Fruit fly (Drosophila melanogaster) whole organism, embryonic: ENCODE results near the gene Sidpn.
A peak's percentile ranks its signal among the peaks of the same experiment; 100 is the strongest.

Experiments
- Aef1 ChIP-seq: fragments of 200-800 bp; sonication (Bioruptor generic); IDR thresholded peaks from 3 replicates; pipeline ENCODE4 v1.3.6; 2022; ENCODE audit warnings: missing biosample characterization, missing genetic modification characterization
- B-H1 ChIP-seq: fragments of 200-800 bp; sonication (Bioruptor generic); IDR thresholded peaks from 3 replicates; pipeline ENCODE4 v1.3.6; 2022; ENCODE audit warnings: missing biosample characterization, missing genetic modification characterization
- B-H2 ChIP-seq: fragments of 200-800 bp; sonication (Bioruptor generic); optimal IDR thresholded peaks from 2 replicates; lab custom pipeline; 2018; ENCODE audit warnings: missing biosample characterization, mild to moderate bottlenecking, missing genetic modification characterization
- C15 ChIP-seq: fragments of 200-800 bp; sonication (Bioruptor generic); IDR thresholded peaks from 3 replicates; pipeline ENCODE4 v1.3.6; 2022; ENCODE audit warnings: missing biosample characterization, missing genetic modification characterization
- CG10366 ChIP-seq: fragments of 200-800 bp; sonication (Bioruptor generic); IDR thresholded peaks from 2 replicates; pipeline ENCODE4 v1.3.6; 2022; ENCODE audit warnings: missing biosample characterization, missing genetic modification characterization
- CG10959 ChIP-seq: fragments of 200-800 bp; sonication (Bioruptor generic); IDR thresholded peaks from 2 replicates; pipeline ENCODE4 v1.3.6; 2022; ENCODE audit warnings: missing biosample characterization, missing genetic modification characterization
- CG11504 ChIP-seq: fragments of 200-800 bp; sonication (Bioruptor generic); optimal IDR thresholded peaks from 3 replicates; lab custom pipeline; 2019; ENCODE audit warnings: missing biosample characterization, mild to moderate bottlenecking, missing genetic modification characterization, moderate library complexity
- CG12104 ChIP-seq: fragments of 200-800 bp; sonication (Bioruptor generic); optimal IDR thresholded peaks from 3 replicates; lab custom pipeline; 2016; ENCODE audit warnings: missing biosample characterization, missing genetic modification characterization
- CG15269 ChIP-seq: fragments of 200-800 bp; sonication (Bioruptor generic); optimal IDR thresholded peaks from 2 replicates; lab custom pipeline; 2018; ENCODE audit warnings: missing biosample characterization, mild to moderate bottlenecking, missing genetic modification characterization, moderate library complexity
- CG18764 ChIP-seq: fragments of 200-800 bp; sonication (Bioruptor generic); optimal IDR thresholded peaks from 3 replicates; lab custom pipeline; 2016; ENCODE audit warnings: missing biosample characterization, missing genetic modification characterization
- CG2875 ChIP-seq: fragments of 200-800 bp; sonication (Bioruptor generic); optimal IDR thresholded peaks from 2 replicates; lab custom pipeline; 2017; ENCODE audit warnings: missing biosample characterization, mild to moderate bottlenecking, missing genetic modification characterization, missing genetic modification reagents
- CG3065 ChIP-seq: fragments of 200-800 bp; sonication (Bioruptor generic); optimal IDR thresholded peaks from 2 replicates; lab custom pipeline; 2016; ENCODE audit warnings: missing biosample characterization, missing genetic modification characterization
- CG31224 ChIP-seq: fragments of 200-800 bp; sonication (Bioruptor generic); IDR thresholded peaks from 2 replicates; pipeline ENCODE4 v1.3.6; 2022; ENCODE audit warnings: missing biosample characterization, missing genetic modification characterization
- CG4360 ChIP-seq: fragments of 200-800 bp; sonication (Bioruptor generic); IDR thresholded peaks from 2 replicates; pipeline ENCODE4 v1.3.6; 2022; ENCODE audit warnings: missing biosample characterization, missing genetic modification characterization
- CG5953 ChIP-seq: fragments of 200-800 bp; sonication (Bioruptor generic); IDR thresholded peaks from 2 replicates; pipeline ENCODE4 v1.3.6; 2022; ENCODE audit warnings: missing biosample characterization, missing genetic modification characterization
- CG6689 ChIP-seq: fragments of 200-800 bp; sonication (Bioruptor generic); IDR thresholded peaks from 2 replicates; pipeline ENCODE4 v1.3.6; 2022; ENCODE audit warnings: missing biosample characterization, missing genetic modification characterization
- CG7372 ChIP-seq: fragments of 200-800 bp; sonication (Bioruptor generic); IDR thresholded peaks from 2 replicates; pipeline ENCODE4 v1.3.6; 2022; ENCODE audit warnings: missing biosample characterization, missing genetic modification characterization
- CG7786 ChIP-seq: fragments of 200-800 bp; sonication (Bioruptor generic); optimal IDR thresholded peaks from 2 replicates; lab custom pipeline; 2016; ENCODE audit warnings: missing biosample characterization, missing genetic modification characterization
- CG8388 ChIP-seq: fragments of 200-800 bp; sonication (Bioruptor generic); optimal IDR thresholded peaks from 2 replicates; lab custom pipeline; 2019; ENCODE audit warnings: missing biosample characterization, mild to moderate bottlenecking, missing genetic modification characterization, moderate library complexity
- CG9727 ChIP-seq: fragments of 200-800 bp; sonication (Bioruptor generic); optimal IDR thresholded peaks from 3 replicates; lab custom pipeline; 2017; ENCODE audit warnings: missing biosample characterization, mild to moderate bottlenecking, missing genetic modification characterization
- CG9797 ChIP-seq: fragments of 200-800 bp; sonication (Bioruptor generic); optimal IDR thresholded peaks from 3 replicates; lab custom pipeline; 2018; ENCODE audit warnings: missing biosample characterization, mild to moderate bottlenecking, missing genetic modification characterization
- Doc3 ChIP-seq: fragments of 200-800 bp; sonication (Bioruptor generic); IDR thresholded peaks from 3 replicates; pipeline ENCODE4 v1.3.6; 2022; ENCODE audit warnings: missing biosample characterization, missing genetic modification characterization; ENCODE audit not compliant: partially characterized antibody
- E2f2 ChIP-seq: fragments of 200-800 bp; sonication (Bioruptor generic); IDR thresholded peaks from 2 replicates; pipeline ENCODE4 v1.3.6; 2022; ENCODE audit warnings: missing biosample characterization, missing genetic modification characterization
- GATAe ChIP-seq: fragments of 200-800 bp; sonication (Bioruptor generic); conservative IDR thresholded peaks from 2 replicates; pipeline ENCODE4 v1.3.6; 2022; ENCODE audit warnings: missing biosample characterization, missing genetic modification characterization
- HmgD ChIP-seq: fragments of 200-800 bp; sonication (Bioruptor generic); optimal IDR thresholded peaks from 3 replicates; lab custom pipeline; 2016; ENCODE audit warnings: missing biosample characterization, missing genetic modification characterization
- Meics ChIP-seq: fragments of 200-800 bp; sonication (Bioruptor generic); optimal IDR thresholded peaks from 2 replicates; lab custom pipeline; 2017; ENCODE audit warnings: missing biosample characterization, mild to moderate bottlenecking, missing genetic modification characterization
- Optix ChIP-seq: fragments of 200-800 bp; sonication (Bioruptor generic); IDR thresholded peaks from 3 replicates; pipeline ENCODE4 v1.3.6; 2022; ENCODE audit warnings: missing biosample characterization, missing genetic modification characterization
- Sox100B ChIP-seq: fragments of 200-800 bp; sonication (Bioruptor generic); optimal IDR thresholded peaks from 3 replicates; lab custom pipeline; 2018; ENCODE audit warnings: missing biosample characterization, mild to moderate bottlenecking, missing genetic modification characterization
- Spps ChIP-seq: fragments of 200-800 bp; sonication (Bioruptor generic); optimal IDR thresholded peaks from 2 replicates; lab custom pipeline; 2018; ENCODE audit warnings: missing biosample characterization, mild to moderate bottlenecking, missing genetic modification characterization
- Ssrp ChIP-seq: fragments of 200-800 bp; sonication (Bioruptor generic); optimal IDR thresholded peaks from 2 replicates; lab custom pipeline; 2018; ENCODE audit warnings: missing biosample characterization, mild to moderate bottlenecking, missing genetic modification characterization, moderate library complexity
- amos ChIP-seq: fragments of 200-800 bp; sonication (Bioruptor generic); IDR thresholded peaks from 2 replicates; pipeline ENCODE4 v1.3.6; 2022; ENCODE audit warnings: missing biosample characterization, missing genetic modification characterization; ENCODE audit not compliant: partially characterized antibody
- ash1 ChIP-seq: fragments of 200-800 bp; sonication (Bioruptor generic); optimal IDR thresholded peaks from 2 replicates; lab custom pipeline; 2018; ENCODE audit warnings: missing biosample characterization, mild to moderate bottlenecking, missing genetic modification characterization
- bowl ChIP-seq: fragments of 200-800 bp; sonication (Bioruptor generic); IDR thresholded peaks from 2 replicates; pipeline ENCODE4 v1.3.6; 2022; ENCODE audit warnings: missing biosample characterization, missing genetic modification characterization
- cato ChIP-seq: fragments of 200-800 bp; sonication (Bioruptor generic); optimal IDR thresholded peaks from 2 replicates; lab custom pipeline; 2016; ENCODE audit warnings: missing biosample characterization, missing genetic modification characterization, borderline replicate concordance
- ci ChIP-seq: fragments of 200-800 bp; sonication (Bioruptor generic); IDR thresholded peaks from 3 replicates; pipeline ENCODE4 v1.3.6; 2022; ENCODE audit warnings: missing biosample characterization, missing genetic modification characterization
- da ChIP-seq: fragments of 200-800 bp; sonication (Bioruptor generic); optimal IDR thresholded peaks from 2 replicates; lab custom pipeline; 2016; ENCODE audit warnings: missing biosample characterization, missing genetic modification characterization
- dimm ChIP-seq: fragments of 200-800 bp; sonication (Bioruptor generic); IDR thresholded peaks from 2 replicates; pipeline ENCODE4 v1.3.6; 2022; ENCODE audit warnings: missing biosample characterization, missing genetic modification characterization
- gce ChIP-seq: fragments of 200-800 bp; sonication (Bioruptor generic); IDR thresholded peaks from 3 replicates; pipeline ENCODE4 v1.3.6; 2022; ENCODE audit warnings: missing biosample characterization, missing genetic modification characterization
- grn ChIP-seq: fragments of 200-800 bp; sonication (Bioruptor generic); optimal IDR thresholded peaks from 3 replicates; lab custom pipeline; 2017; ENCODE audit warnings: missing biosample characterization, missing genetic modification characterization
- h ChIP-seq: fragments of >200 bp; optimal IDR thresholded peaks from 2 replicates; lab custom pipeline; 2017
- hth ChIP-seq: fragments of >200 bp; optimal IDR thresholded peaks from 2 replicates; lab custom pipeline; 2017; ENCODE audit warnings: inconsistent platforms
- knrl ChIP-seq: fragments of 200-800 bp; sonication (Bioruptor generic); IDR thresholded peaks from 3 replicates; pipeline ENCODE4 v1.3.6; 2022; ENCODE audit warnings: missing biosample characterization, missing genetic modification characterization; ENCODE audit not compliant: partially characterized antibody
- pb ChIP-seq: fragments of 200-800 bp; sonication (Bioruptor generic); optimal IDR thresholded peaks from 3 replicates; lab custom pipeline; 2016; ENCODE audit warnings: missing biosample characterization, missing genetic modification characterization
- psq ChIP-seq: fragments of 200-800 bp; sonication (Bioruptor generic); optimal IDR thresholded peaks from 2 replicates; lab custom pipeline; 2017; ENCODE audit warnings: missing biosample characterization, missing genetic modification characterization
- sd ChIP-seq: fragments of 200-800 bp; sonication (Bioruptor generic); optimal IDR thresholded peaks from 3 replicates; lab custom pipeline; 2018; ENCODE audit warnings: missing biosample characterization, mild to moderate bottlenecking, missing genetic modification characterization, moderate library complexity
- sim ChIP-seq: fragments of 200-800 bp; sonication (Bioruptor generic); IDR thresholded peaks from 2 replicates; pipeline ENCODE4 v1.3.6; 2022; ENCODE audit warnings: missing biosample characterization, missing genetic modification characterization
- sqz ChIP-seq: fragments of 200-800 bp; sonication (Bioruptor generic); optimal IDR thresholded peaks from 3 replicates; lab custom pipeline; 2018; ENCODE audit warnings: missing biosample characterization, mild to moderate bottlenecking, missing genetic modification characterization
- tap ChIP-seq: fragments of 200-800 bp; optimal IDR thresholded peaks from 3 replicates; lab custom pipeline; 2019; ENCODE audit warnings: missing biosample characterization, mild to moderate bottlenecking, missing genetic modification characterization, moderate library complexity
- tgo ChIP-seq: fragments of 200-800 bp; sonication (Bioruptor generic); IDR thresholded peaks from 3 replicates; pipeline ENCODE4 v1.3.6; 2022; ENCODE audit warnings: missing biosample characterization, missing genetic modification characterization
- twi ChIP-seq: fragments of 200-800 bp; optimal IDR thresholded peaks from 2 replicates; lab custom pipeline; 2019; ENCODE audit warnings: missing biosample characterization, mild to moderate bottlenecking, missing genetic modification characterization, moderate library complexity
- wek ChIP-seq: fragments of 200-800 bp; sonication (Bioruptor generic); optimal IDR thresholded peaks from 3 replicates; lab custom pipeline; 2018; ENCODE audit warnings: missing biosample characterization, mild to moderate bottlenecking, missing genetic modification characterization, moderate library complexity
- zen2 ChIP-seq: fragments of 200-800 bp; sonication (Bioruptor generic); IDR thresholded peaks from 3 replicates; pipeline ENCODE4 v1.3.6; 2022; ENCODE audit warnings: missing biosample characterization, missing genetic modification characterization; ENCODE audit not compliant: partially characterized antibody

Gene Sidpn

DNA sequence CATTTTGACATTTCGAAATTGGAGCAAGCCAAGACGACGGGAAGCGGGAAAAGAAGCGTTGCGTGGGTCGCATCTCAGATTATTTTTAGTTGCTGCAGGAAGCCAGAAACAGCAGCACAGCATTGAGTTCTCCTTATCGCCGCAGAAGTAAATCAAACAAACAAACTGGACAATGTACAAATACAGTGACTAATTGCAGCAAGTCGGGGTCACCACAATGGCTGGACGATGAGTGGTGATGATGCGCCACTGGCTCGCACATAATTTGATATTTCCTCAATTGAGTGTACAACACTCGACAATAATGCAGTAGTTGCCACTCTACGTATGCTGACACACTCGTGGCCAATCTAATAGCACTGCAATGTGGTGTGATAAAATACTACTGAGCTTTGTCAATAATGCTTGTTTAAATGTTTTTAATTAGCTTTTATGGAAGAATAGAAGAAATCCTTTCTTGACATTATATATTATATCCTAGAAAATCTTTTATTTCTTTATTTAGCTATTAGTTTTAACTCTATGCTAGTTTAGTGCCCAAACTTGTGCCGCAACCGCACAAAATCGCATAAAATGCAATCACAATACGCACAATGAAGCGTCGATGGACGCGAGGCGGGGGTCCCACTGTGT, 45.4 kb upstream of the Sidpn start (continued):
- no peak for TF ChIP-seq CG18764 (GFP tag; lab: Kevin White, UChicago)
- TF ChIP-seq CG15269 (tag; lab: Kevin White, UChicago), result peak; percentile 28
- no peak for TF ChIP-seq CG31224 (GFP tag; lab: Robert Waterston, UW)
- peak; percentile 22; the same call in 1 of the 3 replicates for TF ChIP-seq ci
- no peak for TF ChIP-seq da
- no peak for TF ChIP-seq sd (tag; lab: Kevin White, UChicago)
- TF ChIP-seq sim, result 0 out of 2 replicates have a peak, but pooled peaks have one; percentile 40
- peak; percentile 46 for TF ChIP-seq CG8388 (GFP tag; lab: Kevin White, UChicago)
- TF ChIP-seq bowl (GFP tag; lab: Robert Waterston, UW), result no peak
- no peak for TF ChIP-seq ash1 (GFP tag; lab: Kevin White, UChicago)
- no peak for TF ChIP-seq tgo (GFP tag; lab: Robert Waterston, UW)
- TF ChIP-seq knrl (GFP tag; lab: Robert Waterston, UW), result no peak
- TF ChIP-seq zen2, result no peak
- TF ChIP-seq CG11504 (tag; lab: Kevin White, UChicago), result peak; percentile 47
- no peak for TF ChIP-seq grn
- no peak for TF ChIP-seq cato
- no peak for TF ChIP-seq CG10959 (GFP tag; lab: Robert Waterston, UW)
- TF ChIP-seq Sox100B, result peak; percentile 45
- no peak for TF ChIP-seq B-H1 (GFP tag; lab: Robert Waterston, UW)
- peak; percentile 31 for TF ChIP-seq Ssrp (tag; lab: Kevin White, UChicago)
- TF ChIP-seq wek (GFP tag; lab: Kevin White, UChicago), result no peak
- peak; percentile 49 for TF ChIP-seq CG6689 (GFP tag; lab: Robert Waterston, UW)
- TF ChIP-seq twi (tag; lab: Kevin White, UChicago), result no peak
- TF ChIP-seq GATAe, result no peak
- no peak for TF ChIP-seq h
- no peak for TF ChIP-seq Doc3
- no peak for TF ChIP-seq CG4360
- TF ChIP-seq CG2875 (GFP tag; lab: Kevin White, UChicago), result no peak
- TF ChIP-seq E2f2, result no peak
- TF ChIP-seq amos (GFP tag; lab: Robert Waterston, UW), result no peak
- no peak; the same call in 1 of the 2 replicates for TF ChIP-seq CG7372 (GFP tag; lab: Robert Waterston, UW)
- TF ChIP-seq CG7786 (GFP tag; lab: Kevin White, UChicago), result no peak
- no peak for TF ChIP-seq CG9797 (GFP tag; lab: Kevin White, UChicago)
- no peak for TF ChIP-seq CG10366 (GFP tag; lab: Robert Waterston, UW)
- TF ChIP-seq gce (GFP tag; lab: Robert Waterston, UW), result no peak
- no peak for TF ChIP-seq C15 (GFP tag; lab: Robert Waterston, UW)
- no peak for TF ChIP-seq B-H2 (GFP tag; lab: Kevin White, UChicago)
- no peak for TF ChIP-seq CG3065 (GFP tag; lab: Kevin White, UChicago)
- no peak for TF ChIP-seq pb
- no peak for TF ChIP-seq tap (tag; lab: Kevin White, UChicago)
- no peak for TF ChIP-seq sqz (GFP tag; lab: Kevin White, UChicago)
- TF ChIP-seq psq (GFP tag; lab: Kevin White, UChicago), result no peak
- no peak for TF ChIP-seq HmgD (GFP tag; lab: Kevin White, UChicago)
- no peak for TF ChIP-seq dimm (GFP tag; lab: Robert Waterston, UW)
- TF ChIP-seq CG12104 (GFP tag; lab: Kevin White, UChicago), result no peak
- TF ChIP-seq Meics (GFP tag; lab: Kevin White, UChicago), result no peak
- TF ChIP-seq hth (lab: Kevin White, UChicago), result no peak
- TF ChIP-seq Spps (tag; lab: Kevin White, UChicago), result peak; percentile 24
- TF ChIP-seq Aef1 (GFP tag; lab: Robert Waterston, UW), result no peak
- TF ChIP-seq Optix (GFP tag; lab: Robert Waterston, UW), result no peak
- TF ChIP-seq CG9727 (GFP tag; lab: Kevin White, UChicago), result peak; percentile 32
- no peak for TF ChIP-seq CG5953
